Worm (Caenorhabditis elegans) whole organism, late embryonic: ENCODE data around the gene C04G6.11.

Source experiments
- C08G9.2 ChIP-seq: sonication (generic microtip); optimal IDR thresholded peaks from 2 replicates; lab custom pipeline; 2016; ENCODE audit warnings: mild to moderate bottlenecking, missing genetic modification characterization, moderate library complexity, missing compliant biosample characterization
- K09A11.1 ChIP-seq: sonication (generic microtip); optimal IDR thresholded peaks from 2 replicates; lab custom pipeline; 2017; ENCODE audit warnings: antibody characterized with exemption, mild to moderate bottlenecking, missing genetic modification characterization, missing compliant biosample characterization; ENCODE audit not compliant: insufficient read depth
- T23F11.4 ChIP-seq: fragments of 200-800 bp; sonication (Bioruptor generic); optimal IDR thresholded peaks from 2 replicates; lab custom pipeline; 2018; ENCODE audit warnings: mild to moderate bottlenecking, missing genetic modification characterization, missing compliant biosample characterization
- Y22D7AL.16 ChIP-seq: sonication (generic microtip); optimal IDR thresholded peaks from 2 replicates; lab custom pipeline; 2016; ENCODE audit warnings: missing genetic modification characterization, missing compliant biosample characterization
- ama-1 ChIP-seq: fragments of 150-350 bp; optimal IDR thresholded peaks from 2 replicates; lab custom pipeline; 2014
- ceh-14 ChIP-seq: sonication (generic microtip); optimal IDR thresholded peaks from 2 replicates; lab custom pipeline; 2016; ENCODE audit warnings: missing genotype, missing genetic modification characterization, missing compliant biosample characterization
- ceh-18 ChIP-seq: sonication (generic microtip); optimal IDR thresholded peaks from 2 replicates; lab custom pipeline; 2016; ENCODE audit warnings: missing genetic modification characterization, missing compliant biosample characterization
- ceh-19 ChIP-seq: fragments of 200-800 bp; sonication (Bioruptor generic); optimal IDR thresholded peaks from 2 replicates; lab custom pipeline; 2018; ENCODE audit warnings: mild to moderate bottlenecking, missing genetic modification characterization, missing compliant biosample characterization
- ceh-2 ChIP-seq: sonication (generic microtip); optimal IDR thresholded peaks from 2 replicates; lab custom pipeline; 2016; ENCODE audit warnings: missing genotype, missing genetic modification characterization, missing compliant biosample characterization
- ceh-22 ChIP-seq: sonication (generic microtip); optimal IDR thresholded peaks from 2 replicates; lab custom pipeline; 2017; ENCODE audit warnings: missing biosample characterization, missing genetic modification characterization
- ceh-31 ChIP-seq: sonication (generic microtip); optimal IDR thresholded peaks from 2 replicates; lab custom pipeline; 2016; ENCODE audit warnings: missing genetic modification characterization, missing compliant biosample characterization
- ceh-34 ChIP-seq: sonication (generic microtip); optimal IDR thresholded peaks from 2 replicates; lab custom pipeline; 2016; ENCODE audit warnings: mild to moderate bottlenecking, missing genetic modification characterization, missing compliant biosample characterization
- ceh-45 ChIP-seq: fragments of 200-800 bp; sonication (Bioruptor generic); IDR thresholded peaks from 2 replicates; pipeline ENCODE4 v1.3.6; 2022; ENCODE audit warnings: missing genetic modification reagents, missing genetic modification characterization, missing compliant biosample characterization
- ceh-48 ChIP-seq: sonication (generic microtip); optimal IDR thresholded peaks from 2 replicates; lab custom pipeline; 2016; ENCODE audit warnings: missing genetic modification characterization, inconsistent platforms, missing compliant biosample characterization
- ceh-6 ChIP-seq: fragments of 200-800 bp; sonication (Bioruptor generic); optimal IDR thresholded peaks from 2 replicates; lab custom pipeline; 2018; ENCODE audit warnings: mild to moderate bottlenecking, missing genetic modification characterization, missing compliant biosample characterization
- elt-4 ChIP-seq: sonication (generic microtip); optimal IDR thresholded peaks from 2 replicates; lab custom pipeline; 2016; ENCODE audit warnings: missing genetic modification characterization, missing compliant biosample characterization
- eyg-1 ChIP-seq: sonication (generic microtip); optimal IDR thresholded peaks from 2 replicates; lab custom pipeline; 2016; ENCODE audit warnings: missing genotype, missing genetic modification characterization, missing compliant biosample characterization
- fax-1 ChIP-seq: sonication (generic microtip); optimal IDR thresholded peaks from 2 replicates; lab custom pipeline; 2016; ENCODE audit warnings: missing genotype, missing genetic modification characterization, missing compliant biosample characterization
- fkh-6 ChIP-seq: sonication (generic microtip); optimal IDR thresholded peaks from 2 replicates; lab custom pipeline; 2016; ENCODE audit warnings: missing genetic modification characterization, missing compliant biosample characterization
- gmeb-2 ChIP-seq: sonication (generic microtip); optimal IDR thresholded peaks from 2 replicates; lab custom pipeline; 2016; ENCODE audit warnings: missing genetic modification characterization, inconsistent platforms, missing compliant biosample characterization
- hlh-15 ChIP-seq: sonication (generic microtip); optimal IDR thresholded peaks from 2 replicates; lab custom pipeline; 2016; ENCODE audit warnings: missing genetic modification characterization, missing compliant biosample characterization
- hlh-30 ChIP-seq: sonication (generic microtip); optimal IDR thresholded peaks from 2 replicates; lab custom pipeline; 2017; ENCODE audit warnings: antibody characterized with exemption, missing genetic modification characterization, missing compliant biosample characterization; ENCODE audit not compliant: insufficient read depth
- lim-6 ChIP-seq: sonication (generic microtip); optimal IDR thresholded peaks from 2 replicates; lab custom pipeline; 2016; ENCODE audit warnings: missing genetic modification characterization, missing compliant biosample characterization
- lin-11 ChIP-seq: fragments of 200-800 bp; sonication (Bioruptor generic); optimal IDR thresholded peaks from 2 replicates; lab custom pipeline; 2018; ENCODE audit warnings: mild to moderate bottlenecking, missing genetic modification characterization, missing compliant biosample characterization
- madf-2 ChIP-seq: sonication (generic microtip); optimal IDR thresholded peaks from 2 replicates; lab custom pipeline; 2017; ENCODE audit warnings: missing genetic modification characterization, missing compliant biosample characterization
- mec-3 ChIP-seq: sonication (generic microtip); optimal IDR thresholded peaks from 2 replicates; lab custom pipeline; 2016; ENCODE audit warnings: borderline replicate concordance, missing genetic modification characterization, missing compliant biosample characterization
- nfya-1 ChIP-seq: sonication (generic microtip); optimal IDR thresholded peaks from 2 replicates; lab custom pipeline; 2017; ENCODE audit warnings: missing genetic modification characterization, mild to moderate bottlenecking, missing compliant biosample characterization, antibody characterized with exemption, moderate library complexity
- nhr-11 ChIP-seq: fragments of 150-350 bp; optimal IDR thresholded peaks from 2 replicates; lab custom pipeline; 2014; ENCODE audit warnings: missing biosample characterization, missing genetic modification characterization
- npax-4 ChIP-seq: sonication (generic microtip); optimal IDR thresholded peaks from 2 replicates; lab custom pipeline; 2016; ENCODE audit warnings: missing genetic modification characterization, missing compliant biosample characterization
- odd-2 ChIP-seq: sonication (generic microtip); optimal IDR thresholded peaks from 2 replicates; lab custom pipeline; 2017; ENCODE audit warnings: antibody characterized with exemption, mild to moderate bottlenecking, missing genetic modification characterization, missing compliant biosample characterization
- pag-3 ChIP-seq: sonication (generic microtip); optimal IDR thresholded peaks from 2 replicates; lab custom pipeline; 2016; ENCODE audit warnings: missing compliant biosample characterization, missing genetic modification characterization, borderline replicate concordance
- pax-1 ChIP-seq: fragments of 150-350 bp; optimal IDR thresholded peaks from 2 replicates; lab custom pipeline; 2014; ENCODE audit warnings: missing biosample characterization, missing genetic modification characterization
- pha-2 ChIP-seq: sonication (generic microtip); optimal IDR thresholded peaks from 2 replicates; lab custom pipeline; 2017; ENCODE audit warnings: mild to moderate bottlenecking, missing genetic modification characterization, missing compliant biosample characterization
- pqm-1 ChIP-seq: sonication (generic microtip); optimal IDR thresholded peaks from 2 replicates; lab custom pipeline; 2016; ENCODE audit warnings: missing genetic modification characterization, missing compliant biosample characterization
- pros-1 ChIP-seq: fragments of 150-350 bp; optimal IDR thresholded peaks from 2 replicates; lab custom pipeline; 2014; ENCODE audit warnings: missing biosample characterization, missing genetic modification reagents, missing genetic modification characterization
- ref-2 ChIP-seq: sonication (generic microtip); optimal IDR thresholded peaks from 2 replicates; lab custom pipeline; 2016; ENCODE audit warnings: missing genetic modification characterization, missing compliant biosample characterization
- rnt-1 ChIP-seq: sonication (generic microtip); optimal IDR thresholded peaks from 2 replicates; lab custom pipeline; 2016; ENCODE audit warnings: missing genetic modification characterization, missing compliant biosample characterization
- sdc-2 ChIP-seq: sonication (generic microtip); optimal IDR thresholded peaks from 2 replicates; lab custom pipeline; 2016; ENCODE audit warnings: missing genotype, missing genetic modification characterization, missing compliant biosample characterization
- sox-2 ChIP-seq: fragments of 200-800 bp; sonication (Bioruptor generic); IDR thresholded peaks from 2 replicates; pipeline ENCODE4 v1.3.6; 2022; ENCODE audit warnings: missing genetic modification reagents, missing genetic modification characterization, missing compliant biosample characterization
- syd-9 ChIP-seq: sonication (generic microtip); optimal IDR thresholded peaks from 2 replicates; lab custom pipeline; 2016; ENCODE audit warnings: mild to moderate bottlenecking, missing genetic modification characterization, moderate library complexity, missing compliant biosample characterization
- tbx-2 ChIP-seq: sonication (generic microtip); optimal IDR thresholded peaks from 2 replicates; lab custom pipeline; 2016; ENCODE audit warnings: missing genetic modification characterization, missing compliant biosample characterization
- tbx-7 ChIP-seq: sonication (generic microtip); optimal IDR thresholded peaks from 2 replicates; lab custom pipeline; 2016; ENCODE audit warnings: missing genotype, missing genetic modification characterization, missing compliant biosample characterization
- ttx-3 ChIP-seq: sonication (generic microtip); optimal IDR thresholded peaks from 2 replicates; lab custom pipeline; 2016; ENCODE audit warnings: missing genetic modification reagents, missing genetic modification characterization, missing compliant biosample characterization
- unc-3 ChIP-seq, 2 experiments: fragments of 200-800 bp in 1 of 2; sonication (Bioruptor generic) in 1 of 2; sonication (generic microtip) in 1 of 2; conservative IDR thresholded peaks in 1 of 2; optimal IDR thresholded peaks in 1 of 2; 2 replicates each; pipeline versions ENCODE4 v1.3.6 to Lab custom; 2016 to 2022; ENCODE audit warnings: missing compliant biosample characterization in 2 of 2, missing genetic modification characterization in 2 of 2, missing genetic modification reagents in 1 of 2
- unc-42 ChIP-seq: sonication (generic microtip); optimal IDR thresholded peaks from 2 replicates; lab custom pipeline; 2016; ENCODE audit warnings: missing genotype, missing genetic modification characterization, missing compliant biosample characterization
- unc-55 ChIP-seq: sonication (generic microtip); optimal IDR thresholded peaks from 2 replicates; lab custom pipeline; 2017; ENCODE audit warnings: missing biosample characterization, missing genetic modification reagents, missing genetic modification characterization
- unc-86 ChIP-seq: sonication (generic microtip); optimal IDR thresholded peaks from 2 replicates; lab custom pipeline; 2016; ENCODE audit warnings: missing genetic modification characterization, missing compliant biosample characterization
- zip-5 ChIP-seq: sonication (generic microtip); optimal IDR thresholded peaks from 2 replicates; lab custom pipeline; 2016; ENCODE audit warnings: missing genetic modification characterization, missing compliant biosample characterization
- ztf-16 ChIP-seq: sonication (generic microtip); optimal IDR thresholded peaks from 2 replicates; lab custom pipeline; 2017; ENCODE audit warnings: missing genetic modification characterization, missing compliant biosample characterization

The C04G6.11 gene

ce11 chrII:5066967-5067366 lies 36.7 kb downstream of the C04G6.11 start:
- TF ChIP-seq odd-2 (no peak), ttx-3 (tag; lab: Kevin White, UChicago) (no peak), fax-1 (tag; lab: Kevin White, UChicago) (no peak), unc-3 (GFP tag; conservative IDR thresholded peaks at IDR 0.05; lab: Robert Waterston, UW) (no peak), unc-3 (tag; optimal IDR thresholded peaks at IDR 0.05; lab: Kevin White, UChicago) (no peak), pros-1 (tag; lab: Kevin White, UChicago) (no peak), npax-4 (no peak), unc-86 (tag; lab: Kevin White, UChicago) (no peak), syd-9 (tag; lab: Kevin White, UChicago) (no peak), K09A11.1 (tag; lab: Kevin White, UChicago) (no peak), hlh-30 (tag; lab: Kevin White, UChicago) (no peak), T23F11.4 (no peak), ceh-19 (GFP tag; lab: Kevin White, UChicago) (no peak), ceh-45 (GFP tag; lab: Robert Waterston, UW) (no peak), sox-2 (GFP tag; lab: Robert Waterston, UW) (no peak), ceh-6 (GFP tag; lab: Kevin White, UChicago) (no peak), ama-1 (lab: Kevin White, UChicago) (no peak)

ce11 chrII:5061794-5062368 lies 41.8 kb downstream of the C04G6.11 start, which contains the start of gene smc-5:
smc-5 (plus strand) TSS chrII:5062125.
- TF ChIP-seq ceh-22 (no peak), ceh-2 (tag; lab: Kevin White, UChicago) (peak; percentile 69), madf-2 (tag; lab: Kevin White, UChicago) (no peak), rnt-1 (peak; percentile 52), ceh-48 (tag; lab: Kevin White, UChicago) (no peak), ceh-45 (GFP tag; lab: Robert Waterston, UW) (no peak), hlh-30 (tag; lab: Kevin White, UChicago) (no peak), sdc-2 (no peak), ceh-14 (peak; percentile 52), pha-2 (tag; lab: Kevin White, UChicago) (no peak), elt-4 (no peak), C08G9.2 (tag; lab: Kevin White, UChicago) (peak; percentile 63), pqm-1 (tag; lab: Kevin White, UChicago) (peak; percentile 23), Y22D7AL.16 (tag; lab: Kevin White, UChicago) (no peak), pax-1 (peak; percentile 16), unc-42 (peak; percentile 56), tbx-2 (tag; lab: Kevin White, UChicago) (peak; percentile 73), tbx-7 (tag; lab: Kevin White, UChicago) (peak; percentile 43), lin-11 (tag; lab: Kevin White, UChicago) (no peak), ceh-19 (GFP tag; lab: Kevin White, UChicago) (no peak), eyg-1 (tag; lab: Kevin White, UChicago) (no peak), unc-55 (GFP tag; lab: Kevin White, UChicago) (no peak), sox-2 (GFP tag; lab: Robert Waterston, UW) (no peak), zip-5 (tag; lab: Kevin White, UChicago) (peak; percentile 43), syd-9 (tag; lab: Kevin White, UChicago) (no peak), gmeb-2 (tag; lab: Kevin White, UChicago) (no peak), ttx-3 (tag; lab: Kevin White, UChicago) (no peak), ceh-31 (peak; percentile 91), K09A11.1 (tag; lab: Kevin White, UChicago) (no peak), hlh-15 (tag; lab: Kevin White, UChicago) (no peak), pag-3 (tag; lab: Kevin White, UChicago) (no peak), npax-4 (no peak), mec-3 (tag; lab: Kevin White, UChicago) (no peak), ztf-16 (peak; percentile 14), fkh-6 (no peak), lim-6 (tag; lab: Kevin White, UChicago) (peak; percentile 25), nhr-11 (no peak), fax-1 (tag; lab: Kevin White, UChicago) (peak; percentile 58), odd-2 (no peak), ref-2 (tag; lab: Kevin White, UChicago) (no peak), ceh-18 (tag; lab: Kevin White, UChicago) (no peak), ceh-34 (tag; lab: Kevin White, UChicago) (peak; percentile 68), nfya-1 (peak; percentile 38)
